Worm (Caenorhabditis elegans) whole organism, young adult: ENCODE data around the gene str-261.

Source experiments
- B0019.2 ChIP-seq: fragments of 200-800 bp; sonication (Bioruptor generic); conservative IDR thresholded peaks from 2 replicates; pipeline ENCODE4 v1.3.6; 2022; ENCODE audit warnings: missing genetic modification reagents, missing genetic modification characterization, missing compliant biosample characterization
- B0336.3 ChIP-seq: fragments of 200-800 bp; sonication (Bioruptor generic); IDR thresholded peaks from 2 replicates; pipeline ENCODE4 v1.3.6; 2022; ENCODE audit warnings: missing genetic modification characterization, missing compliant biosample characterization
- F33H1.4 ChIP-seq: fragments of 200-800 bp; sonication (Bioruptor generic); IDR thresholded peaks from 2 replicates; pipeline ENCODE4 v1.3.6; 2022; ENCODE audit warnings: missing genetic modification reagents, missing genetic modification characterization, missing compliant biosample characterization
- F57A8.1 ChIP-seq: fragments of 200-800 bp; sonication (Bioruptor generic); optimal IDR thresholded peaks from 2 replicates; lab custom pipeline; 2018; ENCODE audit warnings: mild to moderate bottlenecking, missing genetic modification characterization, moderate library complexity, missing compliant biosample characterization
- F57C9.4 ChIP-seq: sonication (generic microtip); optimal IDR thresholded peaks from 2 replicates; lab custom pipeline; 2017; ENCODE audit warnings: mild to moderate bottlenecking, missing genetic modification characterization, missing compliant biosample characterization
- K11D2.4 ChIP-seq: fragments of 200-800 bp; sonication (Bioruptor generic); IDR thresholded peaks from 2 replicates; pipeline ENCODE4 v1.3.6; 2022; ENCODE audit warnings: missing genetic modification reagents, missing genetic modification characterization, missing compliant biosample characterization
- ZK185.1 ChIP-seq: sonication (generic microtip); optimal IDR thresholded peaks from 2 replicates; lab custom pipeline; 2016; ENCODE audit warnings: mild to moderate bottlenecking, missing genetic modification characterization, missing compliant biosample characterization; ENCODE audit not compliant: poor library complexity, severe bottlenecking
- athp-1 ChIP-seq: sonication (generic microtip); optimal IDR thresholded peaks from 2 replicates; lab custom pipeline; 2017; ENCODE audit warnings: mild to moderate bottlenecking, missing genetic modification characterization, missing compliant biosample characterization
- attf-3 ChIP-seq: fragments of 200-800 bp; sonication (Bioruptor generic); conservative IDR thresholded peaks from 2 replicates; pipeline ENCODE4 v1.3.6; 2022; ENCODE audit warnings: missing genetic modification reagents, missing genetic modification characterization, missing compliant biosample characterization
- attf-5 ChIP-seq: fragments of 200-800 bp; sonication (Bioruptor generic); optimal IDR thresholded peaks from 2 replicates; lab custom pipeline; 2018; ENCODE audit warnings: mild to moderate bottlenecking, missing genetic modification characterization, missing compliant biosample characterization
- bed-2 ChIP-seq: fragments of 200-800 bp; sonication (Bioruptor generic); IDR thresholded peaks from 2 replicates; pipeline ENCODE4 v1.3.6; 2022; ENCODE audit warnings: missing genetic modification reagents, missing genetic modification characterization, missing compliant biosample characterization
- cebp-1 ChIP-seq, 2 experiments: fragments of 200-800 bp in 1 of 2; sonication (Bioruptor generic) in 1 of 2; sonication (generic microtip) in 1 of 2; IDR thresholded peaks in 1 of 2; optimal IDR thresholded peaks in 1 of 2; 2 replicates each; pipeline versions ENCODE4 v1.3.6 to Lab custom; 2017 to 2022; ENCODE audit warnings: missing compliant biosample characterization in 2 of 2, missing genetic modification characterization in 2 of 2, mild to moderate bottlenecking in 1 of 2, missing genetic modification reagents in 1 of 2, moderate library complexity in 1 of 2
- ceh-40 ChIP-seq: fragments of 200-800 bp; sonication (Bioruptor generic); IDR thresholded peaks from 2 replicates; pipeline ENCODE4 v1.3.6; 2022; ENCODE audit warnings: missing genetic modification characterization, missing compliant biosample characterization
- ceh-58 ChIP-seq: fragments of 200-800 bp; sonication (Bioruptor generic); IDR thresholded peaks from 2 replicates; pipeline ENCODE4 v1.3.6; 2022; ENCODE audit warnings: missing genetic modification characterization, missing compliant biosample characterization
- dox-1 ChIP-seq: fragments of 200-800 bp; sonication (Bioruptor generic); IDR thresholded peaks from 2 replicates; pipeline ENCODE4 v1.3.6; 2022; ENCODE audit warnings: missing genetic modification reagents, missing genetic modification characterization, missing compliant biosample characterization
- dpff-1 ChIP-seq: sonication (generic microtip); optimal IDR thresholded peaks from 2 replicates; lab custom pipeline; 2017; ENCODE audit warnings: mild to moderate bottlenecking, missing genetic modification characterization, missing compliant biosample characterization
- egl-18 ChIP-seq: fragments of 200-800 bp; sonication (Bioruptor generic); IDR thresholded peaks from 2 replicates; pipeline ENCODE4 v1.3.6; 2022; ENCODE audit warnings: missing genetic modification reagents, missing genetic modification characterization, missing compliant biosample characterization
- egl-44 ChIP-seq: fragments of 200-800 bp; sonication (Bioruptor generic); IDR thresholded peaks from 2 replicates; pipeline ENCODE4 v1.3.6; 2022; ENCODE audit warnings: missing genetic modification reagents, missing genetic modification characterization, missing compliant biosample characterization
- ets-4 ChIP-seq: fragments of 200-800 bp; sonication (Bioruptor generic); optimal IDR thresholded peaks from 2 replicates; lab custom pipeline; 2018; ENCODE audit warnings: mild to moderate bottlenecking, missing genetic modification characterization, missing compliant biosample characterization
- hlh-26 ChIP-seq: fragments of 200-800 bp; sonication (Bioruptor generic); conservative IDR thresholded peaks from 2 replicates; pipeline ENCODE4 v1.3.6; 2022; ENCODE audit warnings: missing genetic modification reagents, missing genetic modification characterization, missing compliant biosample characterization
- hmg-20 ChIP-seq: fragments of 200-800 bp; sonication (Bioruptor generic); IDR thresholded peaks from 2 replicates; pipeline ENCODE4 v1.3.6; 2022; ENCODE audit warnings: missing genetic modification reagents, missing genetic modification characterization, missing compliant biosample characterization
- lin-35 ChIP-seq, 3 experiments: fragments of 150-350 bp in 2 of 3; sonication (generic microtip) in 1 of 3; optimal IDR thresholded peaks; 2 replicates each; lab custom pipeline; 2014 to 2018; ENCODE audit warnings: missing biosample characterization in 3 of 3, missing genetic modification characterization in 3 of 3, missing genetic modification reagents in 3 of 3
- lin-40 ChIP-seq: sonication (generic microtip); optimal IDR thresholded peaks from 2 replicates; lab custom pipeline; 2016; ENCODE audit warnings: missing genetic modification characterization, mild to moderate bottlenecking, missing compliant biosample characterization, missing genotype, missing genetic modification reagents
- lsl-1 ChIP-seq: fragments of 200-800 bp; sonication (Bioruptor generic); optimal IDR thresholded peaks from 2 replicates; lab custom pipeline; 2018; ENCODE audit warnings: mild to moderate bottlenecking, missing genetic modification characterization, moderate library complexity, missing compliant biosample characterization
- lsy-27 ChIP-seq: sonication (generic microtip); optimal IDR thresholded peaks from 2 replicates; lab custom pipeline; 2017; ENCODE audit warnings: missing genetic modification characterization, mild to moderate bottlenecking, missing compliant biosample characterization, antibody characterized with exemption, missing genotype, borderline replicate concordance; ENCODE audit not compliant: insufficient read depth
- madf-8 ChIP-seq: fragments of 200-800 bp; sonication (Bioruptor generic); conservative IDR thresholded peaks from 2 replicates; pipeline ENCODE4 v1.3.6; 2022; ENCODE audit warnings: missing genetic modification reagents, missing genetic modification characterization, missing compliant biosample characterization
- mes-4 ChIP-seq: sonication (generic microtip); optimal IDR thresholded peaks from 2 replicates; lab custom pipeline; 2016; ENCODE audit warnings: missing genotype, missing genetic modification characterization, missing compliant biosample characterization
- nfyb-1 ChIP-seq: fragments of 200-800 bp; sonication (Bioruptor generic); IDR thresholded peaks from 2 replicates; pipeline ENCODE4 v1.3.6; 2022; ENCODE audit warnings: missing genetic modification reagents, missing genetic modification characterization, missing compliant biosample characterization
- nhr-179 ChIP-seq: sonication (generic microtip); optimal IDR thresholded peaks from 2 replicates; lab custom pipeline; 2016; ENCODE audit warnings: mild to moderate bottlenecking, missing genetic modification characterization, missing compliant biosample characterization
- nhr-90 ChIP-seq: sonication (generic microtip); optimal IDR thresholded peaks from 2 replicates; lab custom pipeline; 2016; ENCODE audit warnings: missing genotype, mild to moderate bottlenecking, missing genetic modification characterization, missing compliant biosample characterization
- rcor-1 ChIP-seq: fragments of 200-800 bp; sonication (Bioruptor generic); IDR thresholded peaks from 2 replicates; pipeline ENCODE4 v1.3.6; 2022; ENCODE audit warnings: missing genetic modification reagents, missing genetic modification characterization, missing compliant biosample characterization
- rec-8 ChIP-seq, 2 experiments: sonication (generic microtip); optimal IDR thresholded peaks; 2 replicates each; lab custom pipeline; 2016; ENCODE audit warnings: mild to moderate bottlenecking in 2 of 2, missing genetic modification characterization in 2 of 2, missing genetic modification reagents in 2 of 2, missing genotype in 2 of 2, missing biosample characterization in 1 of 2, missing compliant biosample characterization in 1 of 2, moderate library complexity in 1 of 2
- repo-1 ChIP-seq: sonication (generic microtip); optimal IDR thresholded peaks from 2 replicates; lab custom pipeline; 2017; ENCODE audit warnings: mild to moderate bottlenecking, missing genetic modification characterization, missing compliant biosample characterization
- rpc-1 ChIP-seq, 2 experiments: fragments of 150-350 bp in 1 of 2; sonication (generic microtip) in 1 of 2; optimal IDR thresholded peaks; 2 replicates each; lab custom pipeline; 2014 to 2018; ENCODE audit warnings: missing biosample characterization in 1 of 2, missing genetic modification characterization in 1 of 2, missing genetic modification reagents in 1 of 2, missing genotype in 1 of 2
- sdz-38 ChIP-seq: sonication (generic microtip); optimal IDR thresholded peaks from 2 replicates; lab custom pipeline; 2016; ENCODE audit warnings: missing genotype, missing genetic modification characterization, missing compliant biosample characterization
- sea-2 ChIP-seq: fragments of 200-800 bp; sonication (Bioruptor generic); IDR thresholded peaks from 2 replicates; pipeline ENCODE4 v1.3.6; 2022; ENCODE audit warnings: missing genetic modification characterization, missing compliant biosample characterization
- snpc-1.1 ChIP-seq: sonication (generic microtip); optimal IDR thresholded peaks from 2 replicates; lab custom pipeline; 2017; ENCODE audit warnings: missing genetic modification characterization, mild to moderate bottlenecking, missing compliant biosample characterization, antibody characterized with exemption, moderate library complexity, missing genotype, missing genetic modification reagents; ENCODE audit not compliant: insufficient read depth
- snpc-3.4 ChIP-seq: sonication (generic microtip); optimal IDR thresholded peaks from 2 replicates; lab custom pipeline; 2017; ENCODE audit warnings: missing genetic modification characterization, mild to moderate bottlenecking, missing compliant biosample characterization, antibody characterized with exemption, moderate library complexity, missing genotype, missing genetic modification reagents
- snpc-4 ChIP-seq, 5 experiments: fragments of 150-350 bp in 1 of 5; sonication (generic microtip) in 4 of 5; optimal IDR thresholded peaks; 2 replicates each; lab custom pipeline; 2014 to 2018; ENCODE audit warnings: missing genetic modification characterization in 5 of 5, missing biosample characterization in 3 of 5, antibody characterized with exemption in 2 of 5, mild to moderate bottlenecking in 2 of 5, missing compliant biosample characterization in 2 of 5, missing genotype in 2 of 5, moderate library complexity in 2 of 5, missing genetic modification reagents in 1 of 5
- sptf-2 ChIP-seq: fragments of 200-800 bp; sonication (Bioruptor generic); optimal IDR thresholded peaks from 2 replicates; lab custom pipeline; 2018; ENCODE audit warnings: mild to moderate bottlenecking, missing genetic modification characterization, missing compliant biosample characterization
- zfh-2 ChIP-seq: fragments of 200-800 bp; sonication (Bioruptor generic); conservative IDR thresholded peaks from 2 replicates; pipeline ENCODE4 v1.3.6; 2022; ENCODE audit warnings: missing genetic modification reagents, missing genetic modification characterization, missing compliant biosample characterization
- ztf-18 ChIP-seq: sonication (generic microtip); optimal IDR thresholded peaks from 2 replicates; lab custom pipeline; 2016; ENCODE audit warnings: missing genotype, mild to moderate bottlenecking, missing genetic modification characterization, missing compliant biosample characterization
- ztf-26 ChIP-seq: sonication (generic microtip); optimal IDR thresholded peaks from 2 replicates; lab custom pipeline; 2017; ENCODE audit warnings: missing genetic modification characterization, missing compliant biosample characterization
- ztf-28 ChIP-seq: fragments of 200-800 bp; sonication (Bioruptor generic); IDR thresholded peaks from 2 replicates; pipeline ENCODE4 v1.3.6; 2022; ENCODE audit warnings: missing genetic modification reagents, missing genetic modification characterization, missing compliant biosample characterization
- ztf-3 ChIP-seq: fragments of 200-800 bp; sonication (Bioruptor generic); optimal IDR thresholded peaks from 2 replicates; lab custom pipeline; 2018; ENCODE audit warnings: mild to moderate bottlenecking, missing genetic modification characterization, missing compliant biosample characterization

The str-261 gene

DNA sequence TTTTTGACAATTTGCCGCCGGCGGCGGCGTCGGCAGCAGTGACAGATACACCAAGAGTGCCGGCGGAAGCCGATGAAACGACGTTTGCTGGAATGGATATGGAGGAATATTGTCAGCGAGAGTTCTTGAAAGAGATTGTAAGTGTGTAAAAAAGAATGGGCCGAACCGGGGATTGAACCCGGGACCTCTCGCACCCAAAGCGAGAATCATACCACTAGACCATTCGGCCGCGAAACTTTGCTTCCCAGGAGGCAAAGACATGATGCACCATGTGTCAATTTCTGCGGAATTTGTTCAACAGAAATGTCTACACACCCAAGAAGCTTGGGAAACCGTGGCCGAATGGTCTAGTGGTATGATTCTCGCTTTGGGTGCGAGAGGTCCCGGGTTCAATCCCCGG lies 7.6 kb upstream of the str-261 start:
- TF ChIP-seq K11D2.4 (GFP tag; lab: Robert Waterston, UW) (peak; percentile 88), rcor-1 (GFP tag; lab: Robert Waterston, UW) (peak; percentile 86), athp-1 (tag; lab: Kevin White, UChicago) (peak; percentile 54), ztf-28 (GFP tag; lab: Robert Waterston, UW) (0 out of 2 replicates have a peak, but pooled peaks have one; percentile 20), F57C9.4 (tag; lab: Kevin White, UChicago) (no peak), ets-4 (GFP tag; lab: Kevin White, UChicago) (no peak), dpff-1 (tag; lab: Kevin White, UChicago) (no peak), B0019.2 (no peak), snpc-1.1 (tag; lab: Kevin White, UChicago) (peak; percentile 7), lsl-1 (GFP tag; lab: Kevin White, UChicago) (peak; percentile 58), ztf-3 (peak; percentile 64), repo-1 (tag; lab: Kevin White, UChicago) (peak; percentile 78), bed-2 (GFP tag; lab: Robert Waterston, UW) (no peak), dox-1 (GFP tag; lab: Robert Waterston, UW) (peak; percentile 82), lin-35 (GFP tag; optimal IDR thresholded peaks at IDR 0.05; lab: Kevin White, UChicago) (peak in 1 of 3 experiments; percentile 87), egl-44 (GFP tag; lab: Robert Waterston, UW) (no peak), F33H1.4 (peak; percentile 61), egl-18 (GFP tag; lab: Robert Waterston, UW) (peak; percentile 77; the same call in 1 of the 2 replicates), nhr-90 (tag; lab: Kevin White, UChicago) (peak; percentile 71), sdz-38 (tag; lab: Kevin White, UChicago) (no peak), snpc-3.4 (tag; lab: Kevin White, UChicago) (peak; percentile 47), attf-5 (GFP tag; lab: Kevin White, UChicago) (peak; percentile 12), hlh-26 (GFP tag; lab: Robert Waterston, UW) (no peak), sptf-2 (no peak), lsy-27 (tag; lab: Kevin White, UChicago) (peak; percentile 48), snpc-4 (GFP tag; optimal IDR thresholded peaks at IDR 0.05; lab: Kevin White, UChicago) (peak; percentile 69), snpc-4 (tag; optimal IDR thresholded peaks at IDR 0.05; lab: Kevin White, UChicago) (peak in 3 of 4 experiments; percentile 69 to 81 (median 79)), ceh-40 (peak; percentile 69; the same call in 1 of the 2 replicates), rec-8 (tag; optimal IDR thresholded peaks at IDR 0.05; lab: Kevin White, UChicago) (peak; percentile 39 to 49), ZK185.1 (tag; lab: Kevin White, UChicago) (peak; percentile 93), lin-40 (tag; lab: Kevin White, UChicago) (peak; percentile 94), ztf-26 (tag; lab: Kevin White, UChicago) (peak; percentile 61), rpc-1 (optimal IDR thresholded peaks at IDR 0.05; lab: Kevin White, UChicago) (peak; percentile 76), rpc-1 (tag; optimal IDR thresholded peaks at IDR 0.05; lab: Kevin White, UChicago) (peak; percentile 80), cebp-1 (GFP tag; IDR thresholded peaks at IDR 0.05; lab: Robert Waterston, UW) (0 out of 2 replicates have a peak, but pooled peaks have one; percentile 23), cebp-1 (tag; optimal IDR thresholded peaks at IDR 0.05; lab: Kevin White, UChicago) (peak; percentile 79), mes-4 (tag; lab: Kevin White, UChicago) (no peak), sea-2 (no peak), F57A8.1 (GFP tag; lab: Kevin White, UChicago) (no peak), B0336.3 (GFP tag; lab: Robert Waterston, UW) (peak; percentile 76), ceh-58 (GFP tag; lab: Robert Waterston, UW) (0 out of 2 replicates have a peak, but pooled peaks have one; percentile 66), attf-3 (GFP tag; lab: Robert Waterston, UW) (peak; percentile 50; the same call in 1 of the 2 replicates), ztf-18 (peak; percentile 67), hmg-20 (peak; percentile 76; the same call in 1 of the 2 replicates), nhr-179 (tag; lab: Kevin White, UChicago) (no peak), nfyb-1 (peak; percentile 93), madf-8 (GFP tag; lab: Robert Waterston, UW) (peak; percentile 32; the same call in 1 of the 2 replicates), zfh-2 (GFP tag; lab: Robert Waterston, UW) (peak; percentile 59; the same call in 1 of the 2 replicates)
